Fruit fly (Drosophila melanogaster) Kc167 (cell line): Measurements from ENCODE around the gene AlaRS-m.

Source experiments
- Myc ChIP-seq: fragments of >200 bp; optimal IDR thresholded peaks from 2 replicates; lab custom pipeline; 2017; ENCODE audit warnings: missing external identifiers
- h ChIP-seq: fragments of >200 bp; optimal IDR thresholded peaks from 3 replicates; lab custom pipeline; 2018; ENCODE audit warnings: missing external identifiers
- psq ChIP-seq: fragments of >200 bp; optimal IDR thresholded peaks from 2 replicates; lab custom pipeline; 2017; ENCODE audit warnings: missing external identifiers

DNA sequence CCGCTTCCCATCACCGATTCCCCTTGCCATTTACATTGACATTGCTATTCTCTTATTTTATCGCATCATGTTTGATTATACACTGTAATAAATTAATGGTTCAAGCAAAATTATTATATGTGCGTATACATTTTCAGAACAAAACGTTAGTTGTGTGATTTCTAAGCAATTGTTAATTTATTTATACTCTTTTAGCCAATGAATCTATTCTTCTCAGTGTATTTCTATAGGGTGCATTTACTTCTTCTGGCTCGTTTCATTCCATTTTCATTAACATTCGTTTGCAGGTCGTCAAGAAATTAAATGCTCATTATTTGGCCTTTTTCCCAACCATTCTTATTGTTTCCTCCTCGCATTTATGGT is 41.7 kb downstream of the AlaRS-m start:
- TF ChIP-seq psq (no peak), h (no peak), Myc (lab: Kevin White, UChicago) (no peak)
